Worm (Caenorhabditis elegans) whole organism, L4 larva: ENCODE measurements around the gene C33D9.13.

Experiments
- D1046.2 ChIP-seq: fragments of 200-800 bp; sonication (Bioruptor generic); IDR thresholded peaks from 2 replicates; pipeline ENCODE4 v1.3.6; 2022; ENCODE audit warnings: missing genetic modification characterization, missing compliant biosample characterization
- F37D6.2 ChIP-seq: sonication (generic microtip); optimal IDR thresholded peaks from 2 replicates; lab custom pipeline; 2016; ENCODE audit warnings: mild to moderate bottlenecking, missing genetic modification characterization, missing compliant biosample characterization
- Y75B8A.6 ChIP-seq: fragments of 200-800 bp; sonication (Bioruptor generic); IDR thresholded peaks from 2 replicates; pipeline ENCODE4 v1.3.6; 2022; ENCODE audit warnings: missing genetic modification reagents, missing genetic modification characterization, missing compliant biosample characterization
- ZK546.5 ChIP-seq, 2 experiments: sonication (generic microtip); optimal IDR thresholded peaks; 2 replicates each; lab custom pipeline; 2017; ENCODE audit warnings: missing biosample characterization in 2 of 2, missing genetic modification characterization in 2 of 2
- ama-1 ChIP-seq: fragments of 150-350 bp; optimal IDR thresholded peaks from 2 replicates; lab custom pipeline; 2014; ENCODE audit warnings: inconsistent platforms, mixed read lengths
- attf-4 ChIP-seq: sonication (generic microtip); optimal IDR thresholded peaks from 3 replicates; lab custom pipeline; 2017; ENCODE audit warnings: missing biosample characterization, missing genetic modification characterization
- ceh-44 ChIP-seq: fragments of 200-800 bp; sonication (Bioruptor generic); IDR thresholded peaks from 2 replicates; pipeline ENCODE4 v1.3.6; 2022; ENCODE audit warnings: missing genetic modification reagents, missing genetic modification characterization, missing compliant biosample characterization
- ces-1 ChIP-seq: fragments of 150-350 bp; sonication (generic microtip); optimal IDR thresholded peaks from 4 replicates; lab custom pipeline; 2014; ENCODE audit warnings: missing biosample characterization, missing genetic modification reagents, missing genetic modification characterization
- cey-2 ChIP-seq: sonication (generic microtip); optimal IDR thresholded peaks from 3 replicates; lab custom pipeline; 2017; ENCODE audit warnings: missing genetic modification characterization, mild to moderate bottlenecking, missing compliant biosample characterization, antibody characterized with exemption, borderline replicate concordance; ENCODE audit not compliant: insufficient read depth
- ctbp-1 ChIP-seq: fragments of 200-800 bp; sonication (Bioruptor generic); IDR thresholded peaks from 2 replicates; pipeline ENCODE4 v1.3.6; 2022; ENCODE audit warnings: missing genetic modification reagents, missing genetic modification characterization, missing compliant biosample characterization
- daf-16 ChIP-seq, 3 experiments: sonication (generic microtip); optimal IDR thresholded peaks; 2 replicates each; lab custom pipeline; 2016 to 2017; ENCODE audit warnings: missing genetic modification characterization in 3 of 3, missing genetic modification reagents in 3 of 3, mild to moderate bottlenecking in 2 of 3, missing compliant biosample characterization in 2 of 3, missing biosample characterization in 1 of 3, moderate library complexity in 1 of 3
- egl-43 ChIP-seq: fragments of 200-800 bp; sonication (Bioruptor generic); IDR thresholded peaks from 2 replicates; pipeline ENCODE4 v1.3.6; 2022; ENCODE audit warnings: missing genetic modification reagents, missing genetic modification characterization, missing compliant biosample characterization
- hlh-11 ChIP-seq: fragments of 200-800 bp; sonication (Bioruptor generic); optimal IDR thresholded peaks from 2 replicates; lab custom pipeline; 2018; ENCODE audit warnings: mild to moderate bottlenecking, missing genetic modification characterization, missing compliant biosample characterization
- hlh-30 ChIP-seq: sonication (generic microtip); optimal IDR thresholded peaks from 2 replicates; lab custom pipeline; 2017; ENCODE audit warnings: antibody characterized with exemption, mild to moderate bottlenecking, missing genetic modification characterization, missing compliant biosample characterization; ENCODE audit not compliant: insufficient read depth
- hmg-1.1 ChIP-seq: fragments of 200-800 bp; sonication (Bioruptor generic); IDR thresholded peaks from 2 replicates; pipeline ENCODE4 v1.3.6; 2022; ENCODE audit warnings: missing genetic modification reagents, missing genetic modification characterization, missing compliant biosample characterization
- jun-1 ChIP-seq: fragments of 150-350 bp; optimal IDR thresholded peaks from 2 replicates; lab custom pipeline; 2014; ENCODE audit warnings: missing biosample characterization, missing genetic modification reagents, missing genetic modification characterization
- lin-1 ChIP-seq: fragments of 200-800 bp; sonication (Bioruptor generic); IDR thresholded peaks from 2 replicates; pipeline ENCODE4 v1.3.6; 2022; ENCODE audit warnings: missing genetic modification reagents, missing genetic modification characterization, missing compliant biosample characterization
- lsy-2 ChIP-seq, 2 experiments: fragments of 150-350 bp in 1 of 2; sonication (generic microtip) in 1 of 2; optimal IDR thresholded peaks; 2 replicates each; lab custom pipeline; 2014 to 2017; ENCODE audit warnings: missing biosample characterization in 2 of 2, missing genetic modification characterization in 2 of 2
- madf-5 ChIP-seq, 2 experiments: fragments of 200-800 bp; sonication (Bioruptor generic); IDR thresholded peaks; 2 replicates each; pipeline ENCODE4 v1.3.6; 2022; ENCODE audit warnings: missing compliant biosample characterization in 2 of 2, missing genetic modification characterization in 2 of 2
- mep-1 ChIP-seq: fragments of 150-350 bp; sonication (generic microtip); optimal IDR thresholded peaks from 3 replicates; lab custom pipeline; 2014; ENCODE audit warnings: missing biosample characterization, missing genetic modification characterization
- mxl-2 ChIP-seq: fragments of 200-800 bp; sonication (Bioruptor generic); conservative IDR thresholded peaks from 2 replicates; pipeline ENCODE4 v1.3.6; 2022; ENCODE audit warnings: missing genetic modification reagents, missing genetic modification characterization, missing compliant biosample characterization
- mxl-3 ChIP-seq: fragments of 200-800 bp; sonication (Bioruptor generic); optimal IDR thresholded peaks from 2 replicates; lab custom pipeline; 2018; ENCODE audit warnings: mild to moderate bottlenecking, missing genetic modification characterization, missing compliant biosample characterization
- nhr-10 ChIP-seq: fragments of 150-350 bp; optimal IDR thresholded peaks from 2 replicates; lab custom pipeline; 2014; ENCODE audit warnings: missing biosample characterization, missing genetic modification characterization
- nhr-102 ChIP-seq: sonication (generic microtip); optimal IDR thresholded peaks from 2 replicates; lab custom pipeline; 2016; ENCODE audit warnings: mild to moderate bottlenecking, missing genetic modification characterization, moderate library complexity, missing compliant biosample characterization
- nhr-237 ChIP-seq: sonication (generic microtip); optimal IDR thresholded peaks from 2 replicates; lab custom pipeline; 2017; ENCODE audit warnings: missing biosample characterization, missing genetic modification characterization
- nhr-28 ChIP-seq: fragments of 150-350 bp; optimal IDR thresholded peaks from 2 replicates; lab custom pipeline; 2014; ENCODE audit warnings: missing biosample characterization, missing genetic modification characterization
- nhr-42 ChIP-seq: fragments of 200-800 bp; sonication (Bioruptor generic); IDR thresholded peaks from 2 replicates; pipeline ENCODE4 v1.3.6; 2022; ENCODE audit warnings: missing genetic modification characterization, missing compliant biosample characterization
- nhr-77 ChIP-seq: fragments of 150-350 bp; optimal IDR thresholded peaks from 2 replicates; lab custom pipeline; 2014; ENCODE audit warnings: missing biosample characterization, missing genetic modification characterization
- pha-4 ChIP-seq, 2 experiments: fragments of 150-350 bp in 1 of 2; fragments of 200-800 bp in 1 of 2; sonication (Bioruptor generic) in 1 of 2; IDR thresholded peaks in 1 of 2; optimal IDR thresholded peaks in 1 of 2; 2 replicates each; pipeline versions ENCODE4 v1.3.6 to Lab custom; 2014 to 2022; ENCODE audit warnings: missing genetic modification characterization in 2 of 2, missing genetic modification reagents in 2 of 2, missing biosample characterization in 1 of 2, missing compliant biosample characterization in 1 of 2
- pqm-1 ChIP-seq: sonication (generic microtip); optimal IDR thresholded peaks from 2 replicates; lab custom pipeline; 2017; ENCODE audit warnings: missing biosample characterization, missing genetic modification characterization
- snpc-1.2 ChIP-seq: fragments of 200-800 bp; sonication (Bioruptor generic); IDR thresholded peaks from 2 replicates; pipeline ENCODE4 v1.3.6; 2022; ENCODE audit warnings: missing genetic modification reagents, missing genetic modification characterization, missing compliant biosample characterization
- snpc-4 ChIP-seq: fragments of 150-350 bp; optimal IDR thresholded peaks from 2 replicates; lab custom pipeline; 2014; ENCODE audit warnings: missing biosample characterization, missing genetic modification characterization
- unc-39 ChIP-seq: sonication (generic microtip); optimal IDR thresholded peaks from 2 replicates; lab custom pipeline; 2017; ENCODE audit warnings: missing biosample characterization, missing genetic modification characterization
- unc-62 ChIP-seq, 3 experiments: fragments of 150-350 bp in 1 of 3; sonication (generic microtip); optimal IDR thresholded peaks in 2 of 3; peaks in 1 of 3; 1 replicate in 1 of 3; 2 replicates in 2 of 3; lab custom pipeline; 2014 to 2017; ENCODE audit warnings: missing biosample characterization in 3 of 3, missing genetic modification characterization in 3 of 3, missing genetic modification reagents in 3 of 3, missing genotype in 1 of 3
- zip-11 ChIP-seq: fragments of 200-800 bp; sonication (Bioruptor generic); IDR thresholded peaks from 2 replicates; pipeline ENCODE4 v1.3.6; 2022; ENCODE audit warnings: missing genetic modification characterization, missing compliant biosample characterization
- ztf-11 ChIP-seq: fragments of 150-350 bp; optimal IDR thresholded peaks from 2 replicates; lab custom pipeline; 2014; ENCODE audit warnings: missing biosample characterization, missing genetic modification characterization

C33D9.13 gene

DNA sequence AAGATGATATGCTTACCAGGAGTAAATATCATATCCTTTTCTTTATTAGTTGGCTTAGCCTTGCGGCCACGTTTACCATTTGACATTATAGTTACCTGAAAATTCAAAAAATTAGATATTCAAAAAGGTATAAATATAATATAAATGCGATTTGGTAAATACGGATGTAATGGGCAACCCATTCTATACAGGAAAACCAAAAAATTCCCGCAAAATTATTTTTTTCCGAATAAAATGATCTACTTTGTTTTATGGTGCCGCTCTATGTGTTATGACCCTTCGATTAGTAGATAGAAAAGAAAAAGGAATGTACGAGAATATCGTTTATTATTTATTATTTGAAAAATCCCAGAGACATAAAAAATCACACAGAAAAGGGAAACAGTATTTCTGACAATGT, 30.4 kb downstream of the C33D9.13 start, which contains the start of gene elli-1:
Gene elli-1 (minus strand): TSS at position 101 of the 400 bp plus-strand sequence.
- TF ChIP-seq pha-4 (GFP tag; IDR thresholded peaks at IDR 0.05; lab: Robert Waterston, UW) (no peak), pha-4 (tag; optimal IDR thresholded peaks at IDR 0.05; lab: Kevin White, UChicago) (no peak), egl-43 (GFP tag; lab: Robert Waterston, UW) (no peak), snpc-4 (tag; lab: Kevin White, UChicago) (no peak), ZK546.5 (tag; optimal IDR thresholded peaks at IDR 0.05; lab: Kevin White, UChicago) (no peak)

DNA sequence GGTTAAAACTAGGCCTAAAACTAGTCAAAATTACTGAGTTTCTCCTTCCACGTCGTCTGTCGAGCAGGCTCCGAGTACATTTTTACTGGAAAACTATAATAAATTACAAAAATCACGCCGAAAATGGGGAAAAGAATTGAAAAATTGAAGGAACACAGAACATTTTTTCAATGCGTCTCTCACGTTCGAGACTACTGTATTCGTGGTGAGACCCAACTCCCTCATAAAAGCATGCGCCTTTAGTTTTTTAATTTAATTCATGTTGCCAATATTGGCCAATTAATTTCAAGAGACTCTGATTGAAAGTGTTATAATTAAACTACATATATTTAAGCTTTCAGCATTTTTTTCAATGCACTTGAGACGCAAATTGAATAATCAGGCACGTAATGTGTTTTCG, 30.9 kb downstream of the C33D9.13 start:
- TF ChIP-seq snpc-1.2 = 0 out of 2 replicates have a peak, but pooled peaks have one; percentile 6
- no peak for TF ChIP-seq zip-11 (GFP tag; lab: Robert Waterston, UW)
- TF ChIP-seq ces-1 (GFP tag; lab: Kevin White, UChicago) = no peak
- no peak for TF ChIP-seq nhr-28

DNA sequence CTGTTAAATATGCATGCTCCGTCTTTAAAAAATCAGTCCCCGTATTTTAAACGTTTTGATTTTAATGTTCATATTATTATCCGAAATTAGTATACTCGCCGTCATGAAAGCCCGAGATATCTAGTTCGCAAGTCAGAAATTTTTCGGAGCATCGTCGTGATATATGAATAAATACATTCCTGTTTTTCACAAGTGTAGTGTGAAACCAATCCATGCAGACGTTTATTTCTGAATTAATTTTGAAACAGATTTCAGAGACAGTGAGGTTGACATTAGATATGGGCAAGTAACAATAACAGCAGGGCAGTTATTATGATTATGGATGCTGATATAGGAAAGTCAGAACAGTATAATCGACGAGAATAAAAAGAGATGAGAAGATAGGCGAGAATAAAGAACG, 32.6 kb downstream of the C33D9.13 start:
- TF ChIP-seq lin-1 = no peak
- TF ChIP-seq snpc-1.2 = peak; percentile 34; the same call in 1 of the 2 replicates
- TF ChIP-seq unc-39 (tag; lab: Kevin White, UChicago) = no peak
- no peak for TF ChIP-seq ama-1

DNA sequence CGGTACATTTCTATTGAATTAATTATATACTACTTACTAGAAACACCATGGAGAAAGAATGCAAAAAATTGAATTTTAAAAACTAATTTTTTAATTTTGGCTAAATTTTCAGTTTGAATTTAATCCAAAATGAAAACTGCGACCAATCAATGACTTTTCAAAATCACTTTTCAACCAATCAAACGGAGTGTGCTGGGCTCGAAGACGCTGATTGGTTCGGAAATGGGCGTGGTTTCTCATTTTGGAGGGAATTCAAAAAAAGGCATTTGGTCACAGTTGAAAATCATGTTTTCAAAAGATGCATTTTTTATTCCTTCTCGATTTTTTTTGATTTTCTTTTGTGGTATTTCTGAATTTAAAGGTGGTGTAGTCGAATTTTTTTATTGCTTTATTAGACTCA, 36.1 kb downstream of the C33D9.13 start:
- TF ChIP-seq nhr-77 (tag; lab: Kevin White, UChicago) (no peak), nhr-102 (tag; lab: Kevin White, UChicago) (no peak)

DNA sequence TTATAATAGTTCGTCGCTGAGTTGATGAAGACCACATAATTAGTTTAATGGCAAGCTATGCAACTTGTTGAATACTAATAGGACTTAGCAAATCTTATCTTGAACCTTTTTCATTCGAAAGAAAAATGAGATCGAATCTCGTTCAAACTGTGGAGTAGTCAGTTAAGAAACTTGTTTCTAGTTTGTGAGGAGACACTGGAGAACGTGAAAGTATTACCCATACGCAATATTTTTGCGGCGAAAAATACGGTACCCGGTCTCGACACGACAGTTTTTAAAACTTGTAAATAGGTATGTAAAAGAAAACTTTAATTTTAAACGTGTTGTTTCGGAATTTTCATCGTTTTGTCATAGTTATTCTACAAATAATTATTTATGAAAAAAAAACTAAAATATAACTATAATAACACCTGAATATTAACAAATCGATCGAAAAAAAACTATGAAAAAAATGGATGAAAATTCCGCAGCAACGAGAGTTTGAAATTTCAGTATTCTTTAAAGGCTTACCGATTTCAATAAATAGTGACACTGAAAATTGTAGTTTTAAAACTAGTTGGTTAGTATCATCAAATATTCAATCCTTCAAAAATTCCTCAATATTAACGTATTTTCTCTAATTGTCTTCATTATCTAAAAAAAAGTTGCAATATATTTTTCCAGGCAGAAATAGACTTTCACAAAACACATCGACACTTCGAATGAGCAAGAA, 39.3 kb downstream of the C33D9.13 start, which contains the start of the genes F20C5.7 and parg-1:
Gene F20C5.7 (minus strand): TSS at position 101 of the 712 bp plus-strand sequence.
Gene parg-1 (plus strand): TSS at position 662 of the 712 bp plus-strand sequence.
- TF ChIP-seq pha-4 (GFP tag; IDR thresholded peaks at IDR 0.05; lab: Robert Waterston, UW) (no peak), pha-4 (tag; optimal IDR thresholded peaks at IDR 0.05; lab: Kevin White, UChicago) (no peak), madf-5 (GFP tag; IDR thresholded peaks at IDR 0.05; lab: Robert Waterston, UW) (no peak), nhr-237 (tag; lab: Kevin White, UChicago) (no peak), hlh-11 (tag; lab: Kevin White, UChicago) (no peak)

DNA sequence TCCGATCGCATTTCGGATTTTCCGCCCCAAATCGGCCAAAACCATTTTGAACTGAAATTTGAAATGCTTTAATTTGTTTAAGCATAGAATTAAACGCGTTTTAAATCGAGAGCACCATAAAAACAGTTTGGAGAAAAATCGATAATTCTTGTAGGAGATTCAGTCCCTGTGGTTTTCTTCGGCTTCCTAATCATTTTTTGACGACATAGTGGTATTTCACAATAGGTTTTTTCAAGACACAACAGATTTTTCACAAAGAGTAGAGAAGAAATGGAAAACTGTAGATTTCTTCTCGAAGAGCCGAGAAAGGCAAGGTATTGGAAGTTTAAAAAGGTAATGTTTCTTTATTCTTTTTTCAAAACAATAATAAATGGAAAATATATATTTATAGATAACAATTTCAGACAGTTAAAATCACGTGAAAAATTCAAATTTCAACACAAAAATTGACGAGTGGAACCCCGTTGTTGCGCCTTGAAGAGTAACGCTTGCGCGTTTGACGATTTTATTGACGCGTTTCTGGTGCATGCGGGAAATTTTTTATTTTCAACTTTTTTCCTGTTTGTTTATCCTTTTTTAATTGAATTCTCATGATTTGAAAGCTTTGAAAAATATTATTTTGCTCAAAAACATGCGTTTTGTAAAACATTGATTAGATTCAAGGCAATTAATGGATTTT, 41.3 kb downstream of the C33D9.13 start, which contains the start of gene F21D5.7:
Gene F21D5.7 (minus strand): TSS at position 51 of the 679 bp plus-strand sequence.
- TF ChIP-seq hlh-30 (tag; lab: Kevin White, UChicago) (peak; percentile 90), pqm-1 (no peak), mxl-2 (no peak), unc-39 (tag; lab: Kevin White, UChicago) (no peak), nhr-10 (tag; lab: Kevin White, UChicago) (no peak), ztf-11 (no peak), daf-16 (GFP tag; optimal IDR thresholded peaks at IDR 0.05; lab: Kevin White, UChicago) (peak in 1 of 2 experiments; percentile 34), daf-16 (tag; optimal IDR thresholded peaks at IDR 0.05; lab: Kevin White, UChicago) (peak; percentile 70), nhr-102 (tag; lab: Kevin White, UChicago) (peak; percentile 74), ama-1 (no peak), unc-62 (GFP tag; optimal IDR thresholded peaks at IDR 0.05 in 1 of 2; lab: Kevin White, UChicago) (peak in 1 of 2 experiments; percentile 51), unc-62 (tag; optimal IDR thresholded peaks at IDR 0.05; lab: Kevin White, UChicago) (no peak), pha-4 (GFP tag; IDR thresholded peaks at IDR 0.05; lab: Robert Waterston, UW) (peak; percentile 52; the same call in 1 of the 2 replicates), pha-4 (tag; optimal IDR thresholded peaks at IDR 0.05; lab: Kevin White, UChicago) (peak; percentile 80), jun-1 (tag; lab: Kevin White, UChicago) (no peak), lsy-2 (tag; optimal IDR thresholded peaks at IDR 0.05; lab: Kevin White, UChicago) (peak in 1 of 2 experiments; percentile 90), ctbp-1 (GFP tag; lab: Robert Waterston, UW) (peak; percentile 24; the same call in 1 of the 2 replicates), nhr-42 (GFP tag; lab: Robert Waterston, UW) (no peak), cey-2 (tag; lab: Kevin White, UChicago) (no peak), ceh-44 (GFP tag; lab: Robert Waterston, UW) (no peak), F37D6.2 (peak; percentile 22), hmg-1.1 (GFP tag; lab: Robert Waterston, UW) (peak; percentile 34; the same call in 1 of the 2 replicates), mep-1 (tag; lab: Kevin White, UChicago) (peak; percentile 80), mxl-3 (peak; percentile 15), Y75B8A.6 (GFP tag; lab: Robert Waterston, UW) (no peak), attf-4 (tag; lab: Kevin White, UChicago) (no peak), D1046.2 (GFP tag; lab: Robert Waterston, UW) (no peak)
